Worm (Caenorhabditis elegans) whole organism, late embryonic: ENCODE results near the gene T20G5.9.

Experiments
- K02D7.2 ChIP-seq: sonication (generic microtip); optimal IDR thresholded peaks from 2 replicates; lab custom pipeline; 2017; ENCODE audit warnings: mild to moderate bottlenecking, missing genetic modification characterization, missing compliant biosample characterization
- K09A11.1 ChIP-seq: sonication (generic microtip); optimal IDR thresholded peaks from 2 replicates; lab custom pipeline; 2017; ENCODE audit warnings: antibody characterized with exemption, mild to moderate bottlenecking, missing genetic modification characterization, missing compliant biosample characterization; ENCODE audit not compliant: insufficient read depth
- T23F11.4 ChIP-seq: fragments of 200-800 bp; sonication (Bioruptor generic); optimal IDR thresholded peaks from 2 replicates; lab custom pipeline; 2018; ENCODE audit warnings: mild to moderate bottlenecking, missing genetic modification characterization, missing compliant biosample characterization
- Y22D7AL.16 ChIP-seq: sonication (generic microtip); optimal IDR thresholded peaks from 2 replicates; lab custom pipeline; 2016; ENCODE audit warnings: missing genetic modification characterization, missing compliant biosample characterization
- ahr-1 ChIP-seq: sonication (generic microtip); optimal IDR thresholded peaks from 2 replicates; lab custom pipeline; 2016; ENCODE audit warnings: missing genetic modification characterization, missing compliant biosample characterization
- ceh-14 ChIP-seq: sonication (generic microtip); optimal IDR thresholded peaks from 2 replicates; lab custom pipeline; 2016; ENCODE audit warnings: missing genotype, missing genetic modification characterization, missing compliant biosample characterization
- ceh-19 ChIP-seq: fragments of 200-800 bp; sonication (Bioruptor generic); optimal IDR thresholded peaks from 2 replicates; lab custom pipeline; 2018; ENCODE audit warnings: mild to moderate bottlenecking, missing genetic modification characterization, missing compliant biosample characterization
- ceh-2 ChIP-seq: sonication (generic microtip); optimal IDR thresholded peaks from 2 replicates; lab custom pipeline; 2016; ENCODE audit warnings: missing genotype, missing genetic modification characterization, missing compliant biosample characterization
- ceh-22 ChIP-seq: sonication (generic microtip); optimal IDR thresholded peaks from 2 replicates; lab custom pipeline; 2017; ENCODE audit warnings: missing biosample characterization, missing genetic modification characterization
- ceh-24 ChIP-seq: sonication (generic microtip); optimal IDR thresholded peaks from 2 replicates; lab custom pipeline; 2016; ENCODE audit warnings: mild to moderate bottlenecking, missing genetic modification characterization, missing compliant biosample characterization
- ceh-30 ChIP-seq: fragments of 150-350 bp; optimal IDR thresholded peaks from 2 replicates; lab custom pipeline; 2014; ENCODE audit warnings: missing biosample characterization, missing genetic modification characterization
- ceh-31 ChIP-seq: sonication (generic microtip); optimal IDR thresholded peaks from 2 replicates; lab custom pipeline; 2016; ENCODE audit warnings: missing genetic modification characterization, missing compliant biosample characterization
- ceh-34 ChIP-seq: sonication (generic microtip); optimal IDR thresholded peaks from 2 replicates; lab custom pipeline; 2016; ENCODE audit warnings: mild to moderate bottlenecking, missing genetic modification characterization, missing compliant biosample characterization
- ceh-45 ChIP-seq: fragments of 200-800 bp; sonication (Bioruptor generic); IDR thresholded peaks from 2 replicates; pipeline ENCODE4 v1.3.6; 2022; ENCODE audit warnings: missing genetic modification reagents, missing genetic modification characterization, missing compliant biosample characterization
- ceh-48 ChIP-seq: sonication (generic microtip); optimal IDR thresholded peaks from 2 replicates; lab custom pipeline; 2016; ENCODE audit warnings: missing genetic modification characterization, inconsistent platforms, missing compliant biosample characterization
- ceh-6 ChIP-seq: fragments of 200-800 bp; sonication (Bioruptor generic); optimal IDR thresholded peaks from 2 replicates; lab custom pipeline; 2018; ENCODE audit warnings: mild to moderate bottlenecking, missing genetic modification characterization, missing compliant biosample characterization
- ceh-9 ChIP-seq: sonication (generic microtip); optimal IDR thresholded peaks from 2 replicates; lab custom pipeline; 2016; ENCODE audit warnings: mild to moderate bottlenecking, missing genetic modification characterization, inconsistent platforms, missing compliant biosample characterization
- che-1 ChIP-seq: sonication (generic microtip); optimal IDR thresholded peaks from 2 replicates; lab custom pipeline; 2016; ENCODE audit warnings: mild to moderate bottlenecking, missing genetic modification characterization, missing compliant biosample characterization
- dve-1 ChIP-seq: sonication (generic microtip); optimal IDR thresholded peaks from 2 replicates; lab custom pipeline; 2017; ENCODE audit warnings: antibody characterized with exemption, mild to moderate bottlenecking, missing genetic modification characterization, missing compliant biosample characterization
- elt-2 ChIP-seq: sonication (generic microtip); optimal IDR thresholded peaks from 2 replicates; lab custom pipeline; 2016; ENCODE audit warnings: missing genetic modification reagents, missing genetic modification characterization, missing compliant biosample characterization
- elt-4 ChIP-seq: sonication (generic microtip); optimal IDR thresholded peaks from 2 replicates; lab custom pipeline; 2016; ENCODE audit warnings: missing genetic modification characterization, missing compliant biosample characterization
- ets-4 ChIP-seq: sonication (generic microtip); optimal IDR thresholded peaks from 2 replicates; lab custom pipeline; 2016; ENCODE audit warnings: missing genetic modification characterization, missing compliant biosample characterization
- fax-1 ChIP-seq: sonication (generic microtip); optimal IDR thresholded peaks from 2 replicates; lab custom pipeline; 2016; ENCODE audit warnings: missing genotype, missing genetic modification characterization, missing compliant biosample characterization
- fkh-10 ChIP-seq: fragments of 150-350 bp; optimal IDR thresholded peaks from 2 replicates; lab custom pipeline; 2014; ENCODE audit warnings: missing biosample characterization, missing genetic modification reagents, missing genetic modification characterization
- fkh-6 ChIP-seq: sonication (generic microtip); optimal IDR thresholded peaks from 2 replicates; lab custom pipeline; 2016; ENCODE audit warnings: missing genetic modification characterization, missing compliant biosample characterization
- gmeb-2 ChIP-seq: sonication (generic microtip); optimal IDR thresholded peaks from 2 replicates; lab custom pipeline; 2016; ENCODE audit warnings: missing genetic modification characterization, inconsistent platforms, missing compliant biosample characterization
- hlh-13 ChIP-seq: fragments of 200-800 bp; sonication (Bioruptor generic); optimal IDR thresholded peaks from 2 replicates; lab custom pipeline; 2018; ENCODE audit warnings: mild to moderate bottlenecking, missing genetic modification characterization, missing compliant biosample characterization
- hlh-15 ChIP-seq: sonication (generic microtip); optimal IDR thresholded peaks from 2 replicates; lab custom pipeline; 2016; ENCODE audit warnings: missing genetic modification characterization, missing compliant biosample characterization
- hlh-30 ChIP-seq: sonication (generic microtip); optimal IDR thresholded peaks from 2 replicates; lab custom pipeline; 2017; ENCODE audit warnings: antibody characterized with exemption, missing genetic modification characterization, missing compliant biosample characterization; ENCODE audit not compliant: insufficient read depth
- hlh-8 ChIP-seq: sonication (generic microtip); optimal IDR thresholded peaks from 2 replicates; lab custom pipeline; 2016; ENCODE audit warnings: missing genotype, missing genetic modification characterization, missing compliant biosample characterization
- lim-6 ChIP-seq: sonication (generic microtip); optimal IDR thresholded peaks from 2 replicates; lab custom pipeline; 2016; ENCODE audit warnings: missing genetic modification characterization, missing compliant biosample characterization
- lin-11 ChIP-seq: fragments of 200-800 bp; sonication (Bioruptor generic); optimal IDR thresholded peaks from 2 replicates; lab custom pipeline; 2018; ENCODE audit warnings: mild to moderate bottlenecking, missing genetic modification characterization, missing compliant biosample characterization
- mec-3 ChIP-seq: sonication (generic microtip); optimal IDR thresholded peaks from 2 replicates; lab custom pipeline; 2016; ENCODE audit warnings: borderline replicate concordance, missing genetic modification characterization, missing compliant biosample characterization
- nfya-1 ChIP-seq: sonication (generic microtip); optimal IDR thresholded peaks from 2 replicates; lab custom pipeline; 2017; ENCODE audit warnings: missing genetic modification characterization, mild to moderate bottlenecking, missing compliant biosample characterization, antibody characterized with exemption, moderate library complexity
- nhr-11 ChIP-seq: fragments of 150-350 bp; optimal IDR thresholded peaks from 2 replicates; lab custom pipeline; 2014; ENCODE audit warnings: missing biosample characterization, missing genetic modification characterization
- nhr-232 ChIP-seq: sonication (generic microtip); optimal IDR thresholded peaks from 2 replicates; lab custom pipeline; 2016; ENCODE audit warnings: missing genetic modification characterization, missing compliant biosample characterization
- odd-2 ChIP-seq: sonication (generic microtip); optimal IDR thresholded peaks from 2 replicates; lab custom pipeline; 2017; ENCODE audit warnings: antibody characterized with exemption, mild to moderate bottlenecking, missing genetic modification characterization, missing compliant biosample characterization
- pat-9 ChIP-seq: fragments of 200-800 bp; sonication (Bioruptor generic); optimal IDR thresholded peaks from 2 replicates; lab custom pipeline; 2018; ENCODE audit warnings: mild to moderate bottlenecking, missing genetic modification characterization, moderate library complexity, missing compliant biosample characterization
- pha-2 ChIP-seq: sonication (generic microtip); optimal IDR thresholded peaks from 2 replicates; lab custom pipeline; 2017; ENCODE audit warnings: mild to moderate bottlenecking, missing genetic modification characterization, missing compliant biosample characterization
- pha-4 ChIP-seq: fragments of 150-350 bp; optimal IDR thresholded peaks from 2 replicates; lab custom pipeline; 2018; ENCODE audit warnings: missing biosample characterization, missing genetic modification reagents, missing genetic modification characterization
- pqm-1 ChIP-seq: sonication (generic microtip); optimal IDR thresholded peaks from 2 replicates; lab custom pipeline; 2016; ENCODE audit warnings: missing genetic modification characterization, missing compliant biosample characterization
- ref-2 ChIP-seq: sonication (generic microtip); optimal IDR thresholded peaks from 2 replicates; lab custom pipeline; 2016; ENCODE audit warnings: missing genetic modification characterization, missing compliant biosample characterization
- rnt-1 ChIP-seq: sonication (generic microtip); optimal IDR thresholded peaks from 2 replicates; lab custom pipeline; 2016; ENCODE audit warnings: missing genetic modification characterization, missing compliant biosample characterization
- sox-4 ChIP-seq: sonication (generic microtip); optimal IDR thresholded peaks from 2 replicates; lab custom pipeline; 2017; ENCODE audit warnings: mild to moderate bottlenecking, missing genetic modification characterization, inconsistent platforms, missing compliant biosample characterization
- syd-9 ChIP-seq: sonication (generic microtip); optimal IDR thresholded peaks from 2 replicates; lab custom pipeline; 2016; ENCODE audit warnings: mild to moderate bottlenecking, missing genetic modification characterization, moderate library complexity, missing compliant biosample characterization
- tbx-2 ChIP-seq: sonication (generic microtip); optimal IDR thresholded peaks from 2 replicates; lab custom pipeline; 2016; ENCODE audit warnings: missing genetic modification characterization, missing compliant biosample characterization
- tbx-7 ChIP-seq: sonication (generic microtip); optimal IDR thresholded peaks from 2 replicates; lab custom pipeline; 2016; ENCODE audit warnings: missing genotype, missing genetic modification characterization, missing compliant biosample characterization
- ttx-3 ChIP-seq: sonication (generic microtip); optimal IDR thresholded peaks from 2 replicates; lab custom pipeline; 2016; ENCODE audit warnings: missing genetic modification reagents, missing genetic modification characterization, missing compliant biosample characterization
- unc-3 ChIP-seq, 2 experiments: fragments of 200-800 bp in 1 of 2; sonication (Bioruptor generic) in 1 of 2; sonication (generic microtip) in 1 of 2; conservative IDR thresholded peaks in 1 of 2; optimal IDR thresholded peaks in 1 of 2; 2 replicates each; pipeline versions ENCODE4 v1.3.6 to Lab custom; 2016 to 2022; ENCODE audit warnings: missing compliant biosample characterization in 2 of 2, missing genetic modification characterization in 2 of 2, missing genetic modification reagents in 1 of 2
- unc-42 ChIP-seq: sonication (generic microtip); optimal IDR thresholded peaks from 2 replicates; lab custom pipeline; 2016; ENCODE audit warnings: missing genotype, missing genetic modification characterization, missing compliant biosample characterization
- unc-55 ChIP-seq: sonication (generic microtip); optimal IDR thresholded peaks from 2 replicates; lab custom pipeline; 2017; ENCODE audit warnings: missing biosample characterization, missing genetic modification reagents, missing genetic modification characterization
- unc-86 ChIP-seq: sonication (generic microtip); optimal IDR thresholded peaks from 2 replicates; lab custom pipeline; 2016; ENCODE audit warnings: missing genetic modification characterization, missing compliant biosample characterization

T20G5.9 gene

ce11 chrIII:10216585-10217278 is 7.1 kb downstream of the T20G5.9 start, which contains the start of gene cts-1:
Gene cts-1, minus strand, starts transcription at chrIII:10216635.
- TF ChIP-seq unc-42 (tag; lab: Kevin White, UChicago): no peak
- no peak for TF ChIP-seq ref-2
- no peak for TF ChIP-seq K02D7.2 (tag; lab: Kevin White, UChicago)
- TF ChIP-seq unc-3 (GFP tag; conservative IDR thresholded peaks at IDR 0.05; lab: Robert Waterston, UW): no peak
- TF ChIP-seq unc-3 (tag; optimal IDR thresholded peaks at IDR 0.05; lab: Kevin White, UChicago): no peak
- no peak for TF ChIP-seq unc-86 (tag; lab: Kevin White, UChicago)
- TF ChIP-seq ceh-19 (GFP tag; lab: Kevin White, UChicago): no peak
- no peak for TF ChIP-seq ceh-24 (tag; lab: Kevin White, UChicago)
- peak; percentile 49 for TF ChIP-seq elt-2
- TF ChIP-seq nhr-11: no peak
- no peak for TF ChIP-seq sox-4 (tag; lab: Kevin White, UChicago)
- no peak for TF ChIP-seq hlh-13
- TF ChIP-seq ceh-31 (tag; lab: Kevin White, UChicago): no peak
- TF ChIP-seq ahr-1 (tag; lab: Kevin White, UChicago): no peak
- no peak for TF ChIP-seq lim-6
- TF ChIP-seq nhr-232 (tag; lab: Kevin White, UChicago): no peak
- TF ChIP-seq pha-2 (tag; lab: Kevin White, UChicago): no peak
- TF ChIP-seq lin-11 (tag; lab: Kevin White, UChicago): no peak
- no peak for TF ChIP-seq odd-2 (tag; lab: Kevin White, UChicago)
- TF ChIP-seq K09A11.1: no peak
- no peak for TF ChIP-seq pha-4 (tag; lab: Kevin White, UChicago)
- no peak for TF ChIP-seq ceh-22
- TF ChIP-seq ceh-30: no peak
- TF ChIP-seq hlh-15 (tag; lab: Kevin White, UChicago): no peak
- TF ChIP-seq ceh-2 (tag; lab: Kevin White, UChicago): no peak
- no peak for TF ChIP-seq fkh-10 (GFP tag; lab: Kevin White, UChicago)
- TF ChIP-seq unc-55 (GFP tag; lab: Kevin White, UChicago): peak; percentile 10
- TF ChIP-seq elt-4 (tag; lab: Kevin White, UChicago): no peak
- no peak for TF ChIP-seq ceh-45 (GFP tag; lab: Robert Waterston, UW)
- no peak for TF ChIP-seq ets-4 (tag; lab: Kevin White, UChicago)
- no peak for TF ChIP-seq fkh-6 (tag; lab: Kevin White, UChicago)
- peak; percentile 74 for TF ChIP-seq tbx-2 (tag; lab: Kevin White, UChicago)
- no peak for TF ChIP-seq pat-9
- peak; percentile 50 for TF ChIP-seq pqm-1 (tag; lab: Kevin White, UChicago)
- TF ChIP-seq dve-1 (tag; lab: Kevin White, UChicago): peak; percentile 48
- TF ChIP-seq ceh-48 (tag; lab: Kevin White, UChicago): no peak
- TF ChIP-seq ceh-9 (tag; lab: Kevin White, UChicago): no peak
- peak; percentile 60 for TF ChIP-seq nfya-1 (tag; lab: Kevin White, UChicago)
- no peak for TF ChIP-seq mec-3 (tag; lab: Kevin White, UChicago)
- no peak for TF ChIP-seq tbx-7 (tag; lab: Kevin White, UChicago)
- no peak for TF ChIP-seq ceh-14 (tag; lab: Kevin White, UChicago)
- peak; percentile 56 for TF ChIP-seq rnt-1 (tag; lab: Kevin White, UChicago)
- TF ChIP-seq Y22D7AL.16 (tag; lab: Kevin White, UChicago): no peak
- TF ChIP-seq ceh-34: no peak
- no peak for TF ChIP-seq ttx-3 (tag; lab: Kevin White, UChicago)
- no peak for TF ChIP-seq hlh-8
- TF ChIP-seq hlh-30: peak; percentile 3
- TF ChIP-seq ceh-6 (GFP tag; lab: Kevin White, UChicago): no peak
- TF ChIP-seq T23F11.4 (GFP tag; lab: Kevin White, UChicago): no peak
- no peak for TF ChIP-seq fax-1 (tag; lab: Kevin White, UChicago)
- TF ChIP-seq syd-9 (tag; lab: Kevin White, UChicago): no peak
- no peak for TF ChIP-seq che-1 (tag; lab: Kevin White, UChicago)
- TF ChIP-seq gmeb-2 (tag; lab: Kevin White, UChicago): no peak
